Worm (Caenorhabditis elegans) whole organism, L4 larva: Measurements from ENCODE around the gene F52D2.5.

Experiments
- F10B5.3 ChIP-seq: sonication (generic microtip); optimal IDR thresholded peaks from 2 replicates; lab custom pipeline; 2016; ENCODE audit warnings: mild to moderate bottlenecking, missing genetic modification characterization, missing compliant biosample characterization
- F44E2.7 ChIP-seq: fragments of 200-800 bp; sonication (Bioruptor generic); IDR thresholded peaks from 2 replicates; pipeline ENCODE4 v2.1.2; 2022; ENCODE audit warnings: missing genetic modification characterization, missing compliant biosample characterization
- R02D3.7 ChIP-seq: fragments of 150-350 bp; sonication (generic microtip); optimal IDR thresholded peaks from 3 replicates; lab custom pipeline; 2014; ENCODE audit warnings: missing biosample characterization, missing genetic modification characterization
- T26A8.4 ChIP-seq: fragments of 200-800 bp; sonication (Bioruptor generic); IDR thresholded peaks from 2 replicates; pipeline ENCODE4 v1.3.6; 2022; ENCODE audit warnings: missing genetic modification characterization, missing compliant biosample characterization
- Y48G9A.11 ChIP-seq: fragments of 200-800 bp; sonication (Bioruptor generic); IDR thresholded peaks from 2 replicates; pipeline ENCODE4 v1.3.6; 2022; ENCODE audit warnings: missing genetic modification reagents, missing genetic modification characterization, missing compliant biosample characterization
- aha-1 ChIP-seq: fragments of 150-350 bp; peaks from one replicate; lab custom pipeline; 2014; ENCODE audit warnings: missing biosample characterization, missing genetic modification characterization
- aly-2 ChIP-seq: sonication (generic microtip); optimal IDR thresholded peaks from 2 replicates; lab custom pipeline; 2018; ENCODE audit warnings: missing biosample characterization, missing genetic modification characterization
- ctbp-1 ChIP-seq: fragments of 200-800 bp; sonication (Bioruptor generic); IDR thresholded peaks from 2 replicates; pipeline ENCODE4 v1.3.6; 2022; ENCODE audit warnings: missing genetic modification reagents, missing genetic modification characterization, missing compliant biosample characterization
- daf-12 ChIP-seq: fragments of 150-350 bp; optimal IDR thresholded peaks from 2 replicates; lab custom pipeline; 2014; ENCODE audit warnings: missing biosample characterization, missing genetic modification reagents, missing genetic modification characterization
- dmd-6 ChIP-seq: fragments of 200-800 bp; sonication (Bioruptor generic); IDR thresholded peaks from 2 replicates; pipeline ENCODE4 v1.3.6; 2022; ENCODE audit warnings: missing genetic modification reagents, missing genetic modification characterization, missing compliant biosample characterization
- duxl-1 ChIP-seq: sonication (generic microtip); optimal IDR thresholded peaks from 2 replicates; lab custom pipeline; 2016; ENCODE audit warnings: mild to moderate bottlenecking, missing genetic modification characterization, moderate library complexity, missing compliant biosample characterization; ENCODE audit not compliant: poor library complexity
- egl-43 ChIP-seq: fragments of 200-800 bp; sonication (Bioruptor generic); IDR thresholded peaks from 2 replicates; pipeline ENCODE4 v1.3.6; 2022; ENCODE audit warnings: missing genetic modification reagents, missing genetic modification characterization, missing compliant biosample characterization
- hmg-1.1 ChIP-seq: fragments of 200-800 bp; sonication (Bioruptor generic); IDR thresholded peaks from 2 replicates; pipeline ENCODE4 v1.3.6; 2022; ENCODE audit warnings: missing genetic modification reagents, missing genetic modification characterization, missing compliant biosample characterization
- jun-1 ChIP-seq: fragments of 150-350 bp; optimal IDR thresholded peaks from 2 replicates; lab custom pipeline; 2014; ENCODE audit warnings: missing biosample characterization, missing genetic modification reagents, missing genetic modification characterization
- lim-7 ChIP-seq: fragments of 200-800 bp; sonication (Bioruptor generic); IDR thresholded peaks from 2 replicates; pipeline ENCODE4 v1.3.6; 2022; ENCODE audit warnings: missing genetic modification characterization, missing compliant biosample characterization
- lin-1 ChIP-seq: fragments of 200-800 bp; sonication (Bioruptor generic); IDR thresholded peaks from 2 replicates; pipeline ENCODE4 v1.3.6; 2022; ENCODE audit warnings: missing genetic modification reagents, missing genetic modification characterization, missing compliant biosample characterization
- lin-13 ChIP-seq: fragments of 150-350 bp; optimal IDR thresholded peaks from 2 replicates; lab custom pipeline; 2014; ENCODE audit warnings: missing biosample characterization, missing genetic modification reagents, missing genetic modification characterization
- lin-15B ChIP-seq: fragments of 150-350 bp; sonication (generic microtip); optimal IDR thresholded peaks from 3 replicates; lab custom pipeline; 2014; ENCODE audit warnings: missing biosample characterization, missing genetic modification characterization
- lin-38 ChIP-seq: fragments of 200-800 bp; sonication (Bioruptor generic); IDR thresholded peaks from 2 replicates; pipeline ENCODE4 v1.3.6; 2022; ENCODE audit warnings: missing genetic modification reagents, missing genetic modification characterization, missing compliant biosample characterization
- nhr-10 ChIP-seq: fragments of 150-350 bp; optimal IDR thresholded peaks from 2 replicates; lab custom pipeline; 2014; ENCODE audit warnings: missing biosample characterization, missing genetic modification characterization
- nhr-11 ChIP-seq: fragments of 150-350 bp; optimal IDR thresholded peaks from 2 replicates; lab custom pipeline; 2014; ENCODE audit warnings: missing biosample characterization, missing genetic modification characterization
- nhr-237 ChIP-seq: sonication (generic microtip); optimal IDR thresholded peaks from 2 replicates; lab custom pipeline; 2017; ENCODE audit warnings: missing biosample characterization, missing genetic modification characterization
- nhr-28 ChIP-seq: fragments of 150-350 bp; optimal IDR thresholded peaks from 2 replicates; lab custom pipeline; 2014; ENCODE audit warnings: missing biosample characterization, missing genetic modification characterization
- nhr-76 ChIP-seq: fragments of 150-350 bp; optimal IDR thresholded peaks from 2 replicates; lab custom pipeline; 2014; ENCODE audit warnings: missing biosample characterization, missing genetic modification characterization
- php-3 ChIP-seq: fragments of 200-800 bp; sonication (Bioruptor generic); IDR thresholded peaks from 2 replicates; pipeline ENCODE4 v1.3.6; 2022; ENCODE audit warnings: missing genetic modification reagents, missing genetic modification characterization, missing compliant biosample characterization
- skn-1 ChIP-seq: fragments of 150-350 bp; optimal IDR thresholded peaks from 2 replicates; lab custom pipeline; 2014; ENCODE audit warnings: missing biosample characterization, missing genetic modification characterization
- snpc-1.2 ChIP-seq: fragments of 200-800 bp; sonication (Bioruptor generic); IDR thresholded peaks from 2 replicates; pipeline ENCODE4 v1.3.6; 2022; ENCODE audit warnings: missing genetic modification reagents, missing genetic modification characterization, missing compliant biosample characterization
- spr-3 ChIP-seq: fragments of 200-800 bp; sonication (Bioruptor generic); optimal IDR thresholded peaks from 2 replicates; lab custom pipeline; 2018; ENCODE audit warnings: mild to moderate bottlenecking, missing genetic modification characterization, missing compliant biosample characterization
- unc-130 ChIP-seq: sonication (generic microtip); optimal IDR thresholded peaks from 2 replicates; lab custom pipeline; 2016; ENCODE audit warnings: missing genetic modification reagents, missing genetic modification characterization, missing compliant biosample characterization
- unc-62 ChIP-seq, 3 experiments: fragments of 150-350 bp in 1 of 3; sonication (generic microtip); optimal IDR thresholded peaks in 2 of 3; peaks in 1 of 3; 1 replicate in 1 of 3; 2 replicates in 2 of 3; lab custom pipeline; 2014 to 2017; ENCODE audit warnings: missing biosample characterization in 3 of 3, missing genetic modification characterization in 3 of 3, missing genetic modification reagents in 3 of 3, missing genotype in 1 of 3
- zag-1 ChIP-seq: fragments of 150-350 bp; optimal IDR thresholded peaks from 2 replicates; lab custom pipeline; 2014; ENCODE audit warnings: missing biosample characterization, missing genetic modification characterization

Gene F52D2.5

ce11 chrX:2013912-2014311, 39.3 kb upstream of the F52D2.5 start:
- TF ChIP-seq aha-1 (no peak), lin-38 (GFP tag; lab: Robert Waterston, UW) (no peak), snpc-1.2 (GFP tag; lab: Robert Waterston, UW) (no peak), nhr-76 (tag; lab: Kevin White, UChicago) (no peak), nhr-11 (tag; lab: Kevin White, UChicago) (peak; percentile 1)
- TF ChIP-seq, all 104 proteins: peak for 1

DNA sequence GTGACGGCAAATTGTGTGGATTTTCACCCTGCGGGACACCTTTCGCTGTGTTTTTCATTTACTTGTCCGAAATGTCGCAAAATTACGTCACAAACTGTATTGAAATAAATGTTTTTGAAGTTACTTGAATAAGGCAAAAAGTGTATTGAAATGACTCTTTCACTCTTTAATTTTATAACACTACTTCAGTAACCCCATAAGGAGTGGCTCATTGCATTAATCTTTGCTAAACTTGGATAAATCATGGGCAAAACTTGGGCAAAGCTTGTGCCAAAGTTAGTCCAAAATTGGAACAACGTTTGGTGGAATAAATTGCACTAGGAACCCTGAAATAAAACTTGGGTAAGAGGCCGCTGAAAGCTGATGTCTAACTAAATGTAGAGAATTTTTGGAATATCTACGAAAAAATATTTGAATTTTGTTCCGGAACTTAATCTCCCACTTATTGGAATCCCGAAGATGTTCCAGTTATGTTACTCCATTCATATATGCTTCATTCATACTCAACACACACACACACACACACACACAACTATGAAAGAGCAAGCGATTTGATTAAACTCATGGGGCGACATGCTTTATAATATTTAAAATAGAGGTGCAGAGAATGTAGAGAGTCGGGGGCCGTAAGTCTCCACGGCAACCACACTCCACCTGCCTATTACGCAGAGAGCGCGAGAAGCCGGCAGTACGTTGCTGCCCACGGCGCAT, 38.0 kb upstream of the F52D2.5 start, which contains the start of gene Y102A11A.9:
Gene Y102A11A.9 (plus strand): TSS at position 661 of the 711 bp plus-strand sequence.
- peak; percentile 29 for TF ChIP-seq aha-1
- no peak for TF ChIP-seq skn-1 (tag; lab: Kevin White, UChicago)
- TF ChIP-seq, all 104 proteins: peak for 1

DNA sequence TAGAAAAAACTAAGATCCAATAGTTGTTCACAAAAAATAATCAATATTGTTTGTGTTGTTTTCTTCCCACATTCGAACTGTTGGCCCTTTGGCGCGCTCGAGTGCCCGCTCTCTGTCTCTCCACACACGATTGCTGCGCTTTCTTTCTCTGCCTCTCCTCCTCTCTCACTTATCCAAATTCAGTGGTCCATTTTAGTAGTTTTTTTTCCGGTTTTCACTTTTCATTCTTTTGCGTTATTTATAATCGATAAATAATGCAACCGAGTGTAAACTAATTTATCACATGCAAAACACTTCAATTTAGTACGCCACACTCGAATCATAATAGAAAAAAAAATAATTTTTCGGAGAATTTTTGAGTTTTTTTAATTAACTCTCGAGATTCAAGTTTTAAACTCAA, 25.9 kb upstream of the F52D2.5 start:
- TF ChIP-seq F10B5.3 (tag; lab: Kevin White, UChicago), result no peak
- no peak for TF ChIP-seq nhr-237 (tag; lab: Kevin White, UChicago)
- TF ChIP-seq aha-1, result peak; percentile 72
- TF ChIP-seq T26A8.4 (GFP tag; lab: Robert Waterston, UW), result no peak
- peak; percentile 91 for TF ChIP-seq duxl-1 (tag; lab: Kevin White, UChicago)
- TF ChIP-seq unc-62 (GFP tag; optimal IDR thresholded peaks at IDR 0.05 in 1 of 2; lab: Kevin White, UChicago), result peak in 1 of 2 experiments; percentile 78
- TF ChIP-seq unc-62 (tag; optimal IDR thresholded peaks at IDR 0.05; lab: Kevin White, UChicago), result no peak
- TF ChIP-seq nhr-10 (tag; lab: Kevin White, UChicago), result no peak

DNA sequence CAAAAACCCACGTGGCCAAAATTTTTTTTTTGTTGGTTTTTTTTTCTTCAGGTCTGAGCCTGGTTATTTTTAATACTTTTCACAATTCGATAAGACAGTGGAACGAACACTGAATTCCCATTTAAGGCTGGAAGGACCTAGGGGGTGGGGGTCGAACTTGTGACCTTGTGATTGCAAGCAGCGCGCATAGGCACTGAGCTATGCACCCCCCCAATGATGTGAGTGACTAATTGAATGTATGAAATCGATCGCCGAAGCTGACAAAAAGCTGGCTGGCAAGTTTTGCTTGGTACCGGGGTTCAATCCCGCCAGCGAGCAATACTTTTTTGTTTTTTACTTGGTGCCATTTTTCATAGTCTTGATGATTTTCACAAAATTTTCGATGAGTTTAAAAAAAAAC, 24.2 kb upstream of the F52D2.5 start:
- TF ChIP-seq lim-7 (GFP tag; lab: Robert Waterston, UW), result peak; percentile 33; the same call in 1 of the 2 replicates
- peak in 1 of 2 experiments; percentile 65 for TF ChIP-seq unc-62 (GFP tag; optimal IDR thresholded peaks at IDR 0.05 in 1 of 2; lab: Kevin White, UChicago)
- TF ChIP-seq unc-62 (tag; optimal IDR thresholded peaks at IDR 0.05; lab: Kevin White, UChicago), result no peak
- TF ChIP-seq aha-1, result peak; percentile 35
- peak; percentile 63; the same call in 1 of the 2 replicates for TF ChIP-seq egl-43 (GFP tag; lab: Robert Waterston, UW)
- TF ChIP-seq spr-3 (GFP tag; lab: Kevin White, UChicago), result no peak
- peak; percentile 71 for TF ChIP-seq snpc-1.2 (GFP tag; lab: Robert Waterston, UW)

- no peak for TF ChIP-seq lin-13 (GFP tag; lab: Kevin White, UChicago)
- TF ChIP-seq jun-1 (tag; lab: Kevin White, UChicago), result no peak
- TF ChIP-seq hmg-1.1 (GFP tag; lab: Robert Waterston, UW), result no peak
- no peak for TF ChIP-seq skn-1 (tag; lab: Kevin White, UChicago)
- TF ChIP-seq daf-12 (tag; lab: Kevin White, UChicago), result no peak
- no peak for TF ChIP-seq php-3 (GFP tag; lab: Robert Waterston, UW)
- no peak for TF ChIP-seq aly-2 (tag; lab: Kevin White, UChicago)
- no peak for TF ChIP-seq dmd-6 (GFP tag; lab: Robert Waterston, UW)
- TF ChIP-seq Y48G9A.11 (GFP tag; lab: Robert Waterston, UW), result no peak
- TF ChIP-seq R02D3.7 (tag; lab: Kevin White, UChicago), result no peak
- no peak for TF ChIP-seq F44E2.7 (GFP tag; lab: Robert Waterston, UW)
- no peak for TF ChIP-seq nhr-28
- TF ChIP-seq lin-1 (GFP tag; lab: Robert Waterston, UW), result no peak
- TF ChIP-seq nhr-10 (tag; lab: Kevin White, UChicago), result no peak
- no peak for TF ChIP-seq lin-15B
- TF ChIP-seq zag-1 (tag; lab: Kevin White, UChicago), result no peak
- no peak for TF ChIP-seq ctbp-1
- TF ChIP-seq unc-130, result no peak
- TF ChIP-seq nhr-11 (tag; lab: Kevin White, UChicago), result no peak
- TF ChIP-seq, all 104 proteins: peak for 0
These were observed 23.3 kb upstream of the F52D2.5 start, which contains the start of gene Y40A1A.3 for ce11 chrX:1997934-1998333. Gene Y40A1A.3 (minus strand): TSS chrX:1998034.
